Fruit fly (Drosophila melanogaster) whole organism, embryonic: ENCODE data around the gene Tfb4.

Experiments
- BtbVII ChIP-seq: fragments of 200-800 bp; sonication (Bioruptor generic); optimal IDR thresholded peaks from 3 replicates; lab custom pipeline; 2017; ENCODE audit warnings: missing biosample characterization, mild to moderate bottlenecking, missing genetic modification characterization
- CG11093 ChIP-seq: fragments of 200-800 bp; sonication (Bioruptor generic); IDR thresholded peaks from 3 replicates; pipeline ENCODE4 v1.3.6; 2022; ENCODE audit warnings: missing biosample characterization, missing genetic modification characterization
- CG11504 ChIP-seq: fragments of 200-800 bp; sonication (Bioruptor generic); optimal IDR thresholded peaks from 3 replicates; lab custom pipeline; 2019; ENCODE audit warnings: missing biosample characterization, mild to moderate bottlenecking, missing genetic modification characterization, moderate library complexity
- CG12104 ChIP-seq: fragments of 200-800 bp; sonication (Bioruptor generic); optimal IDR thresholded peaks from 3 replicates; lab custom pipeline; 2016; ENCODE audit warnings: missing biosample characterization, missing genetic modification characterization
- CG12299 ChIP-seq: fragments of 200-800 bp; sonication (Bioruptor generic); optimal IDR thresholded peaks from 2 replicates; lab custom pipeline; 2018; ENCODE audit warnings: missing biosample characterization, mild to moderate bottlenecking, missing genetic modification characterization
- CG12942 ChIP-seq: fragments of 200-800 bp; sonication (Bioruptor generic); optimal IDR thresholded peaks from 3 replicates; lab custom pipeline; 2016; ENCODE audit warnings: missing biosample characterization, missing genetic modification characterization
- CG14860 ChIP-seq: fragments of 200-800 bp; sonication (Bioruptor generic); IDR thresholded peaks from 3 replicates; pipeline ENCODE4 v1.3.6; 2022; ENCODE audit warnings: missing biosample characterization, missing genetic modification characterization; ENCODE audit not compliant: partially characterized antibody
- CG17328 ChIP-seq: fragments of 200-800 bp; sonication (Bioruptor generic); IDR thresholded peaks from 2 replicates; pipeline ENCODE4 v1.3.6; 2022; ENCODE audit warnings: missing biosample characterization, missing genetic modification characterization
- CG1792 ChIP-seq: fragments of 200-800 bp; sonication (Bioruptor generic); optimal IDR thresholded peaks from 2 replicates; lab custom pipeline; 2016; ENCODE audit warnings: missing biosample characterization, missing genetic modification characterization
- CG2116 ChIP-seq: fragments of 200-800 bp; sonication (Bioruptor generic); optimal IDR thresholded peaks from 3 replicates; lab custom pipeline; 2018; ENCODE audit warnings: missing biosample characterization, mild to moderate bottlenecking, missing genetic modification characterization
- CG33213 ChIP-seq: fragments of 200-800 bp; sonication (Bioruptor generic); optimal IDR thresholded peaks from 3 replicates; lab custom pipeline; 2016; ENCODE audit warnings: missing biosample characterization, missing genetic modification characterization
- CG34224 ChIP-seq: fragments of 200-800 bp; sonication (Bioruptor generic); IDR thresholded peaks from 3 replicates; pipeline ENCODE4 v1.3.6; 2022; ENCODE audit warnings: missing biosample characterization, missing genetic modification characterization; ENCODE audit not compliant: partially characterized antibody
- CG4707 ChIP-seq: fragments of 200-800 bp; sonication (Bioruptor generic); optimal IDR thresholded peaks from 2 replicates; lab custom pipeline; 2018; ENCODE audit warnings: missing biosample characterization, mild to moderate bottlenecking, missing genetic modification characterization, moderate library complexity
- CG8944 ChIP-seq: fragments of 200-800 bp; sonication (Bioruptor generic); optimal IDR thresholded peaks from 3 replicates; lab custom pipeline; 2016; ENCODE audit warnings: missing biosample characterization, missing genetic modification characterization
- CG9727 ChIP-seq: fragments of 200-800 bp; sonication (Bioruptor generic); optimal IDR thresholded peaks from 3 replicates; lab custom pipeline; 2017; ENCODE audit warnings: missing biosample characterization, mild to moderate bottlenecking, missing genetic modification characterization
- CG9797 ChIP-seq: fragments of 200-800 bp; sonication (Bioruptor generic); optimal IDR thresholded peaks from 3 replicates; lab custom pipeline; 2018; ENCODE audit warnings: missing biosample characterization, mild to moderate bottlenecking, missing genetic modification characterization
- CG9817 ChIP-seq: fragments of 200-800 bp; sonication (Bioruptor generic); optimal IDR thresholded peaks from 2 replicates; lab custom pipeline; 2018; ENCODE audit warnings: missing biosample characterization, mild to moderate bottlenecking, missing genetic modification characterization, moderate library complexity
- Dek ChIP-seq: fragments of 200-800 bp; sonication (Bioruptor generic); optimal IDR thresholded peaks from 3 replicates; lab custom pipeline; 2019; ENCODE audit warnings: missing biosample characterization, mild to moderate bottlenecking, missing genetic modification characterization, moderate library complexity
- Fer1 ChIP-seq: fragments of 200-800 bp; sonication (Bioruptor generic); optimal IDR thresholded peaks from 2 replicates; lab custom pipeline; 2017; ENCODE audit warnings: missing biosample characterization, mild to moderate bottlenecking, missing genetic modification characterization
- H15 ChIP-seq: fragments of 200-800 bp; sonication (Bioruptor generic); IDR thresholded peaks from 3 replicates; pipeline ENCODE4 v1.3.6; 2022; ENCODE audit warnings: missing biosample characterization, missing genetic modification characterization
- Hr51 ChIP-seq, 2 experiments: fragments of 200-800 bp; sonication (Bioruptor generic); optimal IDR thresholded peaks; 2 replicates in 1 of 2; 3 replicates in 1 of 2; lab custom pipeline; 2016 to 2018; ENCODE audit warnings: missing biosample characterization in 2 of 2, missing genetic modification characterization in 2 of 2, mild to moderate bottlenecking in 1 of 2, moderate library complexity in 1 of 2
- Max ChIP-seq: fragments of 200-800 bp; sonication (Bioruptor generic); optimal IDR thresholded peaks from 2 replicates; lab custom pipeline; 2016; ENCODE audit warnings: missing biosample characterization, mild to moderate bottlenecking, missing genetic modification characterization
- Oaz ChIP-seq: fragments of 200-800 bp; sonication (Bioruptor generic); IDR thresholded peaks from 2 replicates; pipeline ENCODE4 v1.3.6; 2022; ENCODE audit warnings: missing biosample characterization, missing genetic modification characterization
- ase ChIP-seq: fragments of 200-800 bp; sonication (Bioruptor generic); IDR thresholded peaks from 3 replicates; pipeline ENCODE4 v1.3.6; 2022; ENCODE audit warnings: missing biosample characterization, missing genetic modification characterization
- az2 ChIP-seq: fragments of 200-800 bp; sonication (Bioruptor generic); optimal IDR thresholded peaks from 3 replicates; lab custom pipeline; 2016; ENCODE audit warnings: missing biosample characterization, missing genetic modification characterization
- cad ChIP-seq: fragments of >200 bp; optimal IDR thresholded peaks from 2 replicates; lab custom pipeline; 2017; ENCODE audit warnings: missing biosample characterization, missing genetic modification characterization
- dimm ChIP-seq: fragments of 200-800 bp; sonication (Bioruptor generic); IDR thresholded peaks from 2 replicates; pipeline ENCODE4 v1.3.6; 2022; ENCODE audit warnings: missing biosample characterization, missing genetic modification characterization
- disco-r ChIP-seq: fragments of 200-800 bp; sonication (Bioruptor generic); optimal IDR thresholded peaks from 2 replicates; lab custom pipeline; 2016; ENCODE audit warnings: missing biosample characterization, missing genetic modification characterization
- dm ChIP-seq: fragments of 200-800 bp; sonication (Bioruptor generic); optimal IDR thresholded peaks from 3 replicates; lab custom pipeline; 2016; ENCODE audit warnings: missing biosample characterization, missing genetic modification characterization
- inv ChIP-seq: fragments of 200-800 bp; sonication (Bioruptor generic); IDR thresholded peaks from 2 replicates; pipeline ENCODE4 v1.3.6; 2022; ENCODE audit warnings: missing biosample characterization, missing genetic modification characterization; ENCODE audit not compliant: partially characterized antibody
- kah ChIP-seq: fragments of 200-800 bp; sonication (Bioruptor generic); optimal IDR thresholded peaks from 2 replicates; lab custom pipeline; 2018; ENCODE audit warnings: missing biosample characterization, mild to moderate bottlenecking, missing genetic modification characterization
- kay ChIP-seq: fragments of 200-800 bp; sonication (Bioruptor generic); optimal IDR thresholded peaks from 2 replicates; lab custom pipeline; 2016; ENCODE audit warnings: missing biosample characterization, missing genetic modification characterization
- knrl ChIP-seq: fragments of 200-800 bp; sonication (Bioruptor generic); IDR thresholded peaks from 3 replicates; pipeline ENCODE4 v1.3.6; 2022; ENCODE audit warnings: missing biosample characterization, missing genetic modification characterization; ENCODE audit not compliant: partially characterized antibody
- pan ChIP-seq, 4 experiments: fragments of >200 bp in 3 of 4; fragments of 200-800 bp in 1 of 4; sonication (Bioruptor generic) in 1 of 4; optimal IDR thresholded peaks in 3 of 4; IDR thresholded peaks in 1 of 4; 2 replicates each; pipeline versions ENCODE4 v1.3.6 to Lab custom; 2017 to 2022; ENCODE audit warnings: missing biosample characterization in 2 of 4, missing genetic modification characterization in 2 of 4, mixed read lengths in 1 of 4
- rib ChIP-seq: fragments of 200-800 bp; sonication (Bioruptor generic); IDR thresholded peaks from 2 replicates; pipeline ENCODE4 v1.3.6; 2022; ENCODE audit warnings: missing biosample characterization, missing genetic modification characterization
- run ChIP-seq: fragments of 200-800 bp; sonication (Bioruptor generic); optimal IDR thresholded peaks from 3 replicates; lab custom pipeline; 2018; ENCODE audit warnings: missing biosample characterization, mild to moderate bottlenecking, missing genetic modification characterization
- sd ChIP-seq: fragments of 200-800 bp; sonication (Bioruptor generic); optimal IDR thresholded peaks from 3 replicates; lab custom pipeline; 2018; ENCODE audit warnings: missing biosample characterization, mild to moderate bottlenecking, missing genetic modification characterization, moderate library complexity
- sisA ChIP-seq: fragments of 200-800 bp; sonication (Bioruptor generic); IDR thresholded peaks from 2 replicates; pipeline ENCODE4 v1.3.6; 2022; ENCODE audit warnings: missing biosample characterization, missing genetic modification characterization
- slbo ChIP-seq: fragments of 200-800 bp; sonication (Bioruptor generic); IDR thresholded peaks from 2 replicates; pipeline ENCODE4 v1.3.6; 2022; ENCODE audit warnings: missing biosample characterization, missing genetic modification characterization
- sna ChIP-seq: fragments of 200-800 bp; sonication (Bioruptor generic); IDR thresholded peaks from 2 replicates; pipeline ENCODE4 v1.3.6; 2022; ENCODE audit warnings: missing biosample characterization, missing genetic modification characterization; ENCODE audit not compliant: partially characterized antibody
- sr ChIP-seq: fragments of 200-800 bp; sonication (Bioruptor generic); IDR thresholded peaks from 3 replicates; pipeline ENCODE4 v1.3.6; 2022; ENCODE audit warnings: missing biosample characterization, missing genetic modification characterization
- ssp ChIP-seq: fragments of 200-800 bp; sonication (Bioruptor generic); IDR thresholded peaks from 2 replicates; pipeline ENCODE4 v1.3.6; 2022; ENCODE audit warnings: missing biosample characterization, missing genetic modification characterization
- sug ChIP-seq: fragments of 200-800 bp; optimal IDR thresholded peaks from 2 replicates; lab custom pipeline; 2019; ENCODE audit warnings: missing biosample characterization, mild to moderate bottlenecking, missing genetic modification characterization, moderate library complexity
- tgo ChIP-seq: fragments of 200-800 bp; sonication (Bioruptor generic); IDR thresholded peaks from 3 replicates; pipeline ENCODE4 v1.3.6; 2022; ENCODE audit warnings: missing biosample characterization, missing genetic modification characterization
- tio ChIP-seq: fragments of 200-800 bp; sonication (Bioruptor generic); optimal IDR thresholded peaks from 2 replicates; lab custom pipeline; 2017; ENCODE audit warnings: missing biosample characterization, missing genetic modification characterization, inconsistent platforms
- unpg ChIP-seq: fragments of 200-800 bp; sonication (Bioruptor generic); optimal IDR thresholded peaks from 3 replicates; lab custom pipeline; 2018; ENCODE audit warnings: missing biosample characterization, mild to moderate bottlenecking, missing genetic modification characterization, moderate library complexity
- z ChIP-seq: fragments of 200-800 bp; sonication (Bioruptor generic); IDR thresholded peaks from 3 replicates; pipeline ENCODE4 v1.3.6; 2022; ENCODE audit warnings: missing biosample characterization, missing genetic modification characterization

Gene Tfb4

DNA sequence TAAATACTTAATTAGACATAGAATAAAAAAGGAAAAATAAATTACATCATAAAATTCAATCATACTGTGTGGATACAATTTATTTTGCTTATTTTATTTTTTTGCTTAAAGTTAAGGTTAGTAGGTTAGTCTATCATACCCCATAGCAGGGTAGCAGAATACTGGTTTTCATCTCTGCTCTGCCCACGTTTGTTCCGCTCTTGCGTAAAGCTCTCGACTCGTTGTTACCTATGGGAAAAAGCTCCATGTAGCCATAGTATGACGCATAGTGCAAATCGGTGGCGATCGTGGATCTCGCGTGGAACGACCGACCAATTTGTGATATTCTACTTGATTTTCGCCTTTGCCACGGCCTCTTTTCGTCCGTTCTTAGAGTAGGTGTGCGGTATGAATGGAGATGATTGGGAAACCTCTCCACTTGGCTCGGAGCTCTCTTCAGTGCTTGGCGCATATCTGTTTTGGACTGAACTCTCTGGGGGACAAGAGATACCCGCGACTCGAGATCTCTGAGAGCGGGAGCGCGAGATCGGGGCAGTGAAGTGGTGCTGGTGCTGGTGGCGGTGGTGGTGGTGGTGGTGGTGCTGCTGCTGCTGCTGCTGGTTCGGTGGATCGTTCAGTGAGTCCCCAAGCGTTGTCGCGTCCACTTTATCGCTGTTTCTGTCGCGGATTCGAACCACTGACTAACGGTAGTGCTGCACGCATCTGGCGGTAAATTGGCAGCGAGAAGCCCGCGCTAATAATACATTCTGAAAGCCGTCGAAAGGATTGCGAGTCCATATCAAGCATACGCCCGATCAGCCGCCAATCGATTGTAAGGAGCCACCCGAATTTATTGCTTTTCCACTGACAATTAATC lies 35.4 kb upstream of the Tfb4 start, which contains the start of gene CG5001 (continued):
- TF ChIP-seq Fer1 (GFP tag; lab: Kevin White, UChicago) (peak; percentile 87), CG12104 (GFP tag; lab: Kevin White, UChicago) (peak; percentile 64), ase (peak; percentile 87), tgo (GFP tag; lab: Robert Waterston, UW) (peak; percentile 93), ssp (GFP tag; lab: Robert Waterston, UW) (peak; percentile 72), knrl (GFP tag; lab: Robert Waterston, UW) (no peak), CG9817 (tag; lab: Kevin White, UChicago) (peak; percentile 79), Oaz (GFP tag; lab: Robert Waterston, UW) (peak; percentile 68), CG9797 (no peak), CG17328 (GFP tag; lab: Robert Waterston, UW) (peak; percentile 86), sna (GFP tag; lab: Robert Waterston, UW) (peak; percentile 32; the same call in 1 of the 2 replicates), kah (GFP tag; lab: Kevin White, UChicago) (peak; percentile 72), CG4707 (GFP tag; lab: Kevin White, UChicago) (peak; percentile 70), CG12299 (peak; percentile 81), CG12942 (GFP tag; lab: Kevin White, UChicago) (peak; percentile 73), H15 (GFP tag; lab: Robert Waterston, UW) (peak; percentile 83), inv (GFP tag; lab: Robert Waterston, UW) (peak; percentile 24; the same call in 1 of the 2 replicates), Dek (peak; percentile 86), slbo (peak; percentile 94), kay (peak; percentile 93), sr (GFP tag; lab: Robert Waterston, UW) (peak; percentile 94), sug (peak; percentile 85), CG1792 (GFP tag; lab: Kevin White, UChicago) (peak; percentile 53), tio (GFP tag; lab: Kevin White, UChicago) (no peak), run (tag; lab: Kevin White, UChicago) (peak; percentile 92), unpg (GFP tag; lab: Kevin White, UChicago) (peak; percentile 93), CG34224 (peak; percentile 50; the same call in 1 of the 3 replicates), rib (GFP tag; lab: Robert Waterston, UW) (peak; percentile 62), dimm (GFP tag; lab: Robert Waterston, UW) (peak; percentile 39; the same call in 1 of the 2 replicates), CG11093 (GFP tag; lab: Robert Waterston, UW) (peak; percentile 55; the same call in 2 of the 3 replicates), cad (GFP tag; lab: Kevin White, UChicago) (no peak), CG11504 (no peak), Max (GFP tag; lab: Kevin White, UChicago) (peak; percentile 70), dm (peak; percentile 34), z (GFP tag; lab: Robert Waterston, UW) (no peak), CG2116 (GFP tag; lab: Kevin White, UChicago) (peak; percentile 8), Hr51 (GFP tag; optimal IDR thresholded peaks at IDR 0.05; lab: Kevin White, UChicago) (peak; percentile 24 to 92), CG14860 (GFP tag; lab: Robert Waterston, UW) (peak; percentile 23; the same call in 1 of the 3 replicates), pan (optimal IDR thresholded peaks at IDR 0.05; lab: Kevin White, UChicago) (no peak), pan (GFP tag; optimal IDR thresholded peaks at IDR 0.05 in 1 of 2, IDR thresholded peaks at IDR 0.05 in 1 of 2) (peak in 1 of 2 experiments; percentile 91), sd (peak; percentile 25), az2 (GFP tag; lab: Kevin White, UChicago) (peak; percentile 85), sisA (GFP tag; lab: Robert Waterston, UW) (peak; percentile 84), CG33213 (GFP tag; lab: Kevin White, UChicago) (peak; percentile 60), disco-r (GFP tag; lab: Kevin White, UChicago) (no peak), CG8944 (GFP tag; lab: Kevin White, UChicago) (peak; percentile 50), CG9727 (peak; percentile 73), BtbVII (GFP tag; lab: Kevin White, UChicago) (peak; percentile 83)
